Worm (Caenorhabditis elegans) whole organism, L1 larva: ENCODE measurements around the gene cut-2.

Experiments used
- C34B4.2 ChIP-seq: sonication (generic microtip); optimal IDR thresholded peaks from 2 replicates; lab custom pipeline; 2017; ENCODE audit warnings: mild to moderate bottlenecking, missing genetic modification characterization, missing compliant biosample characterization
- aha-1 ChIP-seq: fragments of 150-350 bp; optimal IDR thresholded peaks from 2 replicates; lab custom pipeline; 2014; ENCODE audit warnings: missing biosample characterization, missing genetic modification characterization
- alr-1 ChIP-seq: fragments of 200-800 bp; sonication (Bioruptor generic); optimal IDR thresholded peaks from 2 replicates; lab custom pipeline; 2018; ENCODE audit warnings: borderline replicate concordance, mild to moderate bottlenecking, missing genetic modification characterization, missing compliant biosample characterization
- ama-1 ChIP-seq: fragments of 150-350 bp; optimal IDR thresholded peaks from 2 replicates; lab custom pipeline; 2014
- blmp-1 ChIP-seq: fragments of 150-350 bp; optimal IDR thresholded peaks from 2 replicates; lab custom pipeline; 2014; ENCODE audit warnings: missing biosample characterization, missing genetic modification characterization
- ceh-8 ChIP-seq: fragments of 200-800 bp; sonication (Bioruptor generic); optimal IDR thresholded peaks from 2 replicates; lab custom pipeline; 2018; ENCODE audit warnings: mild to moderate bottlenecking, missing genetic modification characterization, moderate library complexity, missing compliant biosample characterization
- ceh-88 ChIP-seq: fragments of 200-800 bp; sonication (Bioruptor generic); IDR thresholded peaks from 2 replicates; pipeline ENCODE4 v1.3.6; 2022; ENCODE audit warnings: missing genetic modification characterization, missing compliant biosample characterization
- ceh-90 ChIP-seq: sonication (generic microtip); optimal IDR thresholded peaks from 2 replicates; lab custom pipeline; 2016; ENCODE audit warnings: missing genetic modification characterization, missing compliant biosample characterization
- ces-1 ChIP-seq: fragments of 150-350 bp; optimal IDR thresholded peaks from 2 replicates; lab custom pipeline; 2014; ENCODE audit warnings: missing biosample characterization, missing genetic modification reagents, missing genetic modification characterization
- dpl-1 ChIP-seq, 3 experiments: fragments of 150-350 bp in 2 of 3; sonication (generic microtip) in 1 of 3; optimal IDR thresholded peaks; 2 replicates each; lab custom pipeline; 2014 to 2017; ENCODE audit warnings: missing biosample characterization in 3 of 3, missing genetic modification characterization in 3 of 3, missing genetic modification reagents in 3 of 3
- egl-27 ChIP-seq, 2 experiments: fragments of 150-350 bp in 1 of 2; sonication (generic microtip); optimal IDR thresholded peaks; 3 replicates each; lab custom pipeline; 2017 to 2018; ENCODE audit warnings: missing biosample characterization in 2 of 2, missing genetic modification characterization in 2 of 2, missing genetic modification reagents in 2 of 2
- elt-2 ChIP-seq: sonication (generic microtip); optimal IDR thresholded peaks from 2 replicates; lab custom pipeline; 2016; ENCODE audit warnings: missing genetic modification characterization, mild to moderate bottlenecking, inconsistent platforms, missing compliant biosample characterization, missing genetic modification reagents
- fkh-4 ChIP-seq: sonication (generic microtip); optimal IDR thresholded peaks from 2 replicates; lab custom pipeline; 2016; ENCODE audit warnings: missing compliant biosample characterization, missing genetic modification characterization, borderline replicate concordance
- fkh-8 ChIP-seq: sonication (generic microtip); optimal IDR thresholded peaks from 2 replicates; lab custom pipeline; 2016; ENCODE audit warnings: mild to moderate bottlenecking, missing genetic modification characterization, missing compliant biosample characterization
- fos-1 ChIP-seq: fragments of 150-350 bp; optimal IDR thresholded peaks from 2 replicates; lab custom pipeline; 2014; ENCODE audit warnings: missing biosample characterization, missing genetic modification characterization
- hlh-17 ChIP-seq: fragments of 200-800 bp; sonication (Bioruptor generic); optimal IDR thresholded peaks from 2 replicates; lab custom pipeline; 2018; ENCODE audit warnings: missing genetic modification characterization, mild to moderate bottlenecking, missing compliant biosample characterization, moderate library complexity, borderline replicate concordance
- hlh-4 ChIP-seq: sonication (generic microtip); optimal IDR thresholded peaks from 2 replicates; lab custom pipeline; 2016; ENCODE audit warnings: mild to moderate bottlenecking, missing genetic modification characterization, missing compliant biosample characterization
- hpl-2 ChIP-seq: fragments of 150-350 bp; optimal IDR thresholded peaks from 2 replicates; lab custom pipeline; 2014; ENCODE audit warnings: missing biosample characterization, missing genetic modification reagents, missing genetic modification characterization
- isw-1 ChIP-seq: fragments of 200-800 bp; sonication (Bioruptor generic); IDR thresholded peaks from 2 replicates; pipeline ENCODE4 v1.3.6; 2022; ENCODE audit warnings: missing genetic modification characterization, missing compliant biosample characterization
- jun-1 ChIP-seq: fragments of 150-350 bp; optimal IDR thresholded peaks from 2 replicates; lab custom pipeline; 2014; ENCODE audit warnings: missing biosample characterization, missing genetic modification reagents, missing genetic modification characterization
- lin-13 ChIP-seq: fragments of 150-350 bp; optimal IDR thresholded peaks from 2 replicates; lab custom pipeline; 2014; ENCODE audit warnings: missing biosample characterization, missing genetic modification reagents, missing genetic modification characterization
- lin-15B ChIP-seq: fragments of 150-350 bp; sonication (generic microtip); optimal IDR thresholded peaks from 3 replicates; lab custom pipeline; 2014; ENCODE audit warnings: missing biosample characterization, missing genetic modification characterization
- lin-35 ChIP-seq, 2 experiments: fragments of 150-350 bp; optimal IDR thresholded peaks; 2 replicates each; lab custom pipeline; 2014; ENCODE audit warnings: missing biosample characterization in 2 of 2, missing genetic modification characterization in 2 of 2, missing genetic modification reagents in 2 of 2
- lin-39 ChIP-seq: fragments of 150-350 bp; optimal IDR thresholded peaks from 2 replicates; lab custom pipeline; 2014; ENCODE audit warnings: missing biosample characterization, missing genetic modification reagents, missing genetic modification characterization
- lsy-2 ChIP-seq, 2 experiments: fragments of 150-350 bp; optimal IDR thresholded peaks; 2 replicates each; lab custom pipeline; 2014; ENCODE audit warnings: missing biosample characterization in 2 of 2, missing genetic modification characterization in 2 of 2
- mab-9 ChIP-seq: fragments of 200-800 bp; sonication (Bioruptor generic); IDR thresholded peaks from 2 replicates; pipeline ENCODE4 v1.3.6; 2022; ENCODE audit warnings: missing genetic modification reagents, missing genetic modification characterization, missing compliant biosample characterization
- mep-1 ChIP-seq: fragments of 150-350 bp; optimal IDR thresholded peaks from 2 replicates; lab custom pipeline; 2014; ENCODE audit warnings: missing biosample characterization, missing genetic modification characterization
- nhr-11 ChIP-seq: fragments of 150-350 bp; optimal IDR thresholded peaks from 2 replicates; lab custom pipeline; 2014; ENCODE audit warnings: missing biosample characterization, missing genetic modification characterization
- nhr-12 ChIP-seq: sonication (generic microtip); optimal IDR thresholded peaks from 2 replicates; lab custom pipeline; 2017; ENCODE audit warnings: missing biosample characterization, missing genetic modification characterization
- nhr-20 ChIP-seq: sonication (generic microtip); optimal IDR thresholded peaks from 2 replicates; lab custom pipeline; 2016; ENCODE audit warnings: mild to moderate bottlenecking, missing genetic modification characterization, missing compliant biosample characterization
- nhr-28 ChIP-seq: fragments of 150-350 bp; optimal IDR thresholded peaks from 2 replicates; lab custom pipeline; 2014; ENCODE audit warnings: missing biosample characterization, missing genetic modification characterization
- nhr-71 ChIP-seq: sonication (generic microtip); optimal IDR thresholded peaks from 2 replicates; lab custom pipeline; 2016; ENCODE audit warnings: mild to moderate bottlenecking, missing genetic modification characterization, moderate library complexity, missing compliant biosample characterization
- nhr-76 ChIP-seq: sonication (generic microtip); optimal IDR thresholded peaks from 2 replicates; lab custom pipeline; 2017; ENCODE audit warnings: missing biosample characterization, missing genetic modification characterization
- nhr-85 ChIP-seq: sonication (generic microtip); peaks from one replicate; lab custom pipeline; 2016; ENCODE audit warnings: missing genetic modification characterization, inconsistent platforms, missing compliant biosample characterization
- nhr-90 ChIP-seq: sonication (generic microtip); optimal IDR thresholded peaks from 2 replicates; lab custom pipeline; 2016; ENCODE audit warnings: mild to moderate bottlenecking, missing genetic modification characterization, missing compliant biosample characterization; ENCODE audit not compliant: poor library complexity
- pag-3 ChIP-seq: sonication (generic microtip); optimal IDR thresholded peaks from 2 replicates; lab custom pipeline; 2017; ENCODE audit warnings: missing genetic modification characterization, mild to moderate bottlenecking, missing compliant biosample characterization, antibody characterized with exemption, borderline replicate concordance; ENCODE audit not compliant: insufficient read depth
- skn-1 ChIP-seq: fragments of 150-350 bp; optimal IDR thresholded peaks from 2 replicates; lab custom pipeline; 2014; ENCODE audit warnings: missing biosample characterization, missing genetic modification characterization
- snpc-4 ChIP-seq: fragments of 150-350 bp; optimal IDR thresholded peaks from 2 replicates; lab custom pipeline; 2014; ENCODE audit warnings: missing biosample characterization, missing genetic modification characterization
- swsn-7 ChIP-seq: sonication (generic microtip); optimal IDR thresholded peaks from 2 replicates; lab custom pipeline; 2016; ENCODE audit warnings: missing genetic modification characterization, missing compliant biosample characterization
- tbx-2 ChIP-seq: sonication (generic microtip); optimal IDR thresholded peaks from 2 replicates; lab custom pipeline; 2016; ENCODE audit warnings: missing genetic modification characterization, missing compliant biosample characterization
- tlp-1 ChIP-seq: fragments of 150-350 bp; optimal IDR thresholded peaks from 2 replicates; lab custom pipeline; 2014; ENCODE audit warnings: missing biosample characterization, missing genetic modification characterization
- unc-30 ChIP-seq: sonication (generic microtip); optimal IDR thresholded peaks from 2 replicates; lab custom pipeline; 2017; ENCODE audit warnings: missing biosample characterization, missing genetic modification characterization
- unc-86 ChIP-seq: sonication (generic microtip); optimal IDR thresholded peaks from 2 replicates; lab custom pipeline; 2016; ENCODE audit warnings: missing genetic modification characterization, missing compliant biosample characterization
- unc-98 ChIP-seq: fragments of 200-800 bp; sonication (Bioruptor generic); IDR thresholded peaks from 2 replicates; pipeline ENCODE4 v1.3.6; 2022; ENCODE audit warnings: missing genetic modification characterization, missing compliant biosample characterization
- vab-15 ChIP-seq: sonication (generic microtip); optimal IDR thresholded peaks from 2 replicates; lab custom pipeline; 2017; ENCODE audit warnings: missing genotype, mild to moderate bottlenecking, missing genetic modification characterization, missing compliant biosample characterization
- xbp-1 ChIP-seq: sonication (generic microtip); optimal IDR thresholded peaks from 2 replicates; lab custom pipeline; 2016; ENCODE audit warnings: missing genetic modification characterization, missing compliant biosample characterization
- zip-4 ChIP-seq: fragments of 200-800 bp; sonication (Bioruptor generic); optimal IDR thresholded peaks from 2 replicates; lab custom pipeline; 2018; ENCODE audit warnings: mild to moderate bottlenecking, missing genetic modification characterization, moderate library complexity, missing compliant biosample characterization
- ztf-11 ChIP-seq, 2 experiments: sonication (generic microtip); optimal IDR thresholded peaks; 2 replicates each; lab custom pipeline; 2016 to 2017; ENCODE audit warnings: missing genetic modification characterization in 2 of 2, missing biosample characterization in 1 of 2, missing compliant biosample characterization in 1 of 2

Gene cut-2

ce11 chrV:13462974-13463373 lies 48.2 kb downstream of the cut-2 start, which contains the start of gene frm-10 (continued):
- TF ChIP-seq ceh-90 (tag; lab: Kevin White, UChicago) (no peak), nhr-71 (tag; lab: Kevin White, UChicago) (peak; percentile 83), fkh-8 (tag; lab: Kevin White, UChicago) (peak; percentile 60), dpl-1 (GFP tag; optimal IDR thresholded peaks at IDR 0.05; lab: Kevin White, UChicago) (peak; percentile 44 to 65 (median 61)), unc-98 (GFP tag; lab: Robert Waterston, UW) (no peak), fkh-4 (tag; lab: Kevin White, UChicago) (no peak), ceh-8 (GFP tag; lab: Kevin White, UChicago) (no peak), hpl-2 (peak; percentile 56), lin-13 (GFP tag; lab: Kevin White, UChicago) (peak; percentile 43), ztf-11 (tag; optimal IDR thresholded peaks at IDR 0.05; lab: Kevin White, UChicago) (no peak), vab-15 (tag; lab: Kevin White, UChicago) (no peak), swsn-7 (tag; lab: Kevin White, UChicago) (peak; percentile 62), alr-1 (tag; lab: Kevin White, UChicago) (no peak), xbp-1 (tag; lab: Kevin White, UChicago) (peak; percentile 30), hlh-17 (GFP tag; lab: Kevin White, UChicago) (no peak), C34B4.2 (tag; lab: Kevin White, UChicago) (no peak), fos-1 (tag; lab: Kevin White, UChicago) (no peak), hlh-4 (no peak), ceh-88 (GFP tag; lab: Robert Waterston, UW) (no peak), aha-1 (no peak), tbx-2 (peak; percentile 45), lin-15B (no peak), snpc-4 (tag; lab: Kevin White, UChicago) (peak; percentile 31), ama-1 (lab: Kevin White, UChicago) (no peak), nhr-90 (tag; lab: Kevin White, UChicago) (peak; percentile 22), pag-3 (no peak), egl-27 (tag; optimal IDR thresholded peaks at IDR 0.05; lab: Kevin White, UChicago) (no peak), unc-30 (tag; lab: Kevin White, UChicago) (no peak), lsy-2 (tag; optimal IDR thresholded peaks at IDR 0.05; lab: Kevin White, UChicago) (peak; percentile 52 to 67), elt-2 (peak; percentile 88), lin-35 (GFP tag; optimal IDR thresholded peaks at IDR 0.05; lab: Kevin White, UChicago) (peak; percentile 53 to 79), lin-39 (no peak), zip-4 (GFP tag; lab: Kevin White, UChicago) (peak; percentile 96), skn-1 (tag; lab: Kevin White, UChicago) (peak; percentile 79), unc-86 (tag; lab: Kevin White, UChicago) (peak; percentile 26), blmp-1 (peak; percentile 18), mab-9 (no peak), nhr-28 (peak; percentile 28), ces-1 (GFP tag; lab: Kevin White, UChicago) (no peak), nhr-11 (tag; lab: Kevin White, UChicago) (no peak), nhr-12 (tag; lab: Kevin White, UChicago) (no peak), jun-1 (tag; lab: Kevin White, UChicago) (peak; percentile 34), nhr-76 (tag; lab: Kevin White, UChicago) (no peak), mep-1 (tag; lab: Kevin White, UChicago) (peak; percentile 54), isw-1 (GFP tag; lab: Robert Waterston, UW) (peak; percentile 23; the same call in 1 of the 2 replicates), nhr-85 (peak; percentile 70), tlp-1 (tag; lab: Kevin White, UChicago) (no peak), nhr-20 (tag; lab: Kevin White, UChicago) (peak; percentile 78)
